Worm (Caenorhabditis elegans) whole organism, L1 larva: ENCODE measurements around the gene nfki-1.

Experiments
- Y116A8C.19 ChIP-seq: sonication (generic microtip); optimal IDR thresholded peaks from 2 replicates; lab custom pipeline; 2016; ENCODE audit warnings: missing compliant biosample characterization, missing genetic modification characterization, borderline replicate concordance
- aly-2 ChIP-seq: fragments of 150-350 bp; optimal IDR thresholded peaks from 2 replicates; lab custom pipeline; 2014; ENCODE audit warnings: missing biosample characterization, missing genetic modification characterization
- ceh-63 ChIP-seq: fragments of 200-800 bp; sonication (Bioruptor generic); optimal IDR thresholded peaks from 2 replicates; lab custom pipeline; 2018; ENCODE audit warnings: mild to moderate bottlenecking, missing genetic modification characterization, missing compliant biosample characterization
- ceh-82 ChIP-seq, 3 experiments: fragments of 150-350 bp in 1 of 3; sonication (generic microtip) in 2 of 3; optimal IDR thresholded peaks; 2 replicates each; lab custom pipeline; 2014 to 2017; ENCODE audit warnings: missing biosample characterization in 3 of 3, missing genetic modification characterization in 3 of 3
- ces-1 ChIP-seq: fragments of 150-350 bp; optimal IDR thresholded peaks from 2 replicates; lab custom pipeline; 2014; ENCODE audit warnings: missing biosample characterization, missing genetic modification reagents, missing genetic modification characterization
- efl-1 ChIP-seq, 4 experiments: fragments of 150-350 bp; optimal IDR thresholded peaks in 3 of 4; peaks in 1 of 4; 1 replicate in 1 of 4; 2 replicates in 3 of 4; lab custom pipeline; 2014; ENCODE audit warnings: missing biosample characterization in 2 of 4, missing genetic modification characterization in 2 of 4, missing genetic modification reagents in 2 of 4
- egl-13 ChIP-seq: sonication (generic microtip); optimal IDR thresholded peaks from 2 replicates; lab custom pipeline; 2016; ENCODE audit warnings: missing genotype, missing genetic modification reagents, missing genetic modification characterization, missing compliant biosample characterization
- elt-3 ChIP-seq, 6 experiments: fragments of 150-350 bp in 1 of 6; sonication (generic microtip); optimal IDR thresholded peaks; 2 replicates each; lab custom pipeline; 2017 to 2018; ENCODE audit warnings: missing biosample characterization in 6 of 6, missing genetic modification characterization in 6 of 6, inconsistent platforms in 1 of 6
- ets-5 ChIP-seq: fragments of 200-800 bp; sonication (Bioruptor generic); IDR thresholded peaks from 2 replicates; pipeline ENCODE4 v1.3.6; 2022; ENCODE audit warnings: missing genetic modification characterization, missing compliant biosample characterization
- fkh-10 ChIP-seq: sonication (generic microtip); optimal IDR thresholded peaks from 2 replicates; lab custom pipeline; 2017; ENCODE audit warnings: missing biosample characterization, missing genetic modification reagents, missing genetic modification characterization
- fkh-8 ChIP-seq: sonication (generic microtip); optimal IDR thresholded peaks from 2 replicates; lab custom pipeline; 2016; ENCODE audit warnings: mild to moderate bottlenecking, missing genetic modification characterization, missing compliant biosample characterization
- grh-1 ChIP-seq: fragments of 200-800 bp; sonication (Bioruptor generic); IDR thresholded peaks from 2 replicates; pipeline ENCODE4 v1.3.6; 2022; ENCODE audit warnings: missing genetic modification reagents, missing genetic modification characterization, missing compliant biosample characterization
- irx-1 ChIP-seq: sonication (generic microtip); optimal IDR thresholded peaks from 2 replicates; lab custom pipeline; 2016; ENCODE audit warnings: missing genetic modification characterization, missing compliant biosample characterization
- isw-1 ChIP-seq: fragments of 200-800 bp; sonication (Bioruptor generic); IDR thresholded peaks from 2 replicates; pipeline ENCODE4 v1.3.6; 2022; ENCODE audit warnings: missing genetic modification characterization, missing compliant biosample characterization
- jun-1 ChIP-seq: fragments of 150-350 bp; optimal IDR thresholded peaks from 2 replicates; lab custom pipeline; 2014; ENCODE audit warnings: missing biosample characterization, missing genetic modification reagents, missing genetic modification characterization
- lin-14 ChIP-seq: fragments of 200-800 bp; sonication (Bioruptor generic); optimal IDR thresholded peaks from 2 replicates; lab custom pipeline; 2018; ENCODE audit warnings: mild to moderate bottlenecking, missing genetic modification characterization, moderate library complexity, missing compliant biosample characterization
- lin-15B ChIP-seq: fragments of 150-350 bp; sonication (generic microtip); optimal IDR thresholded peaks from 3 replicates; lab custom pipeline; 2014; ENCODE audit warnings: missing biosample characterization, missing genetic modification characterization
- lin-35 ChIP-seq, 2 experiments: fragments of 150-350 bp; optimal IDR thresholded peaks; 2 replicates each; lab custom pipeline; 2014; ENCODE audit warnings: missing biosample characterization in 2 of 2, missing genetic modification characterization in 2 of 2, missing genetic modification reagents in 2 of 2
- lsy-2 ChIP-seq, 2 experiments: fragments of 150-350 bp; optimal IDR thresholded peaks; 2 replicates each; lab custom pipeline; 2014; ENCODE audit warnings: missing biosample characterization in 2 of 2, missing genetic modification characterization in 2 of 2
- mab-9 ChIP-seq: fragments of 200-800 bp; sonication (Bioruptor generic); IDR thresholded peaks from 2 replicates; pipeline ENCODE4 v1.3.6; 2022; ENCODE audit warnings: missing genetic modification reagents, missing genetic modification characterization, missing compliant biosample characterization
- mdl-1 ChIP-seq, 2 experiments: fragments of 150-350 bp; optimal IDR thresholded peaks; 2 replicates each; lab custom pipeline; 2014 to 2017; ENCODE audit warnings: missing biosample characterization in 2 of 2, missing genetic modification characterization in 2 of 2, inconsistent platforms in 1 of 2
- nhr-12 ChIP-seq: sonication (generic microtip); optimal IDR thresholded peaks from 2 replicates; lab custom pipeline; 2017; ENCODE audit warnings: missing biosample characterization, missing genetic modification characterization
- nhr-19 ChIP-seq: fragments of 200-800 bp; sonication (Bioruptor generic); conservative IDR thresholded peaks from 2 replicates; pipeline ENCODE4 v1.3.6; 2022; ENCODE audit warnings: missing genetic modification characterization, missing compliant biosample characterization
- nhr-237 ChIP-seq: fragments of 150-350 bp; optimal IDR thresholded peaks from 2 replicates; lab custom pipeline; 2014; ENCODE audit warnings: missing biosample characterization, missing genetic modification characterization
- nhr-28 ChIP-seq: fragments of 150-350 bp; optimal IDR thresholded peaks from 2 replicates; lab custom pipeline; 2014; ENCODE audit warnings: missing biosample characterization, missing genetic modification characterization
- nhr-47 ChIP-seq: sonication (generic microtip); optimal IDR thresholded peaks from 2 replicates; lab custom pipeline; 2016; ENCODE audit warnings: mild to moderate bottlenecking, missing genetic modification characterization, moderate library complexity, missing compliant biosample characterization
- nhr-71 ChIP-seq: sonication (generic microtip); optimal IDR thresholded peaks from 2 replicates; lab custom pipeline; 2016; ENCODE audit warnings: mild to moderate bottlenecking, missing genetic modification characterization, moderate library complexity, missing compliant biosample characterization
- nhr-77 ChIP-seq: fragments of 150-350 bp; optimal IDR thresholded peaks from 2 replicates; lab custom pipeline; 2014; ENCODE audit warnings: missing biosample characterization, missing genetic modification characterization
- nhr-85 ChIP-seq: sonication (generic microtip); peaks from one replicate; lab custom pipeline; 2016; ENCODE audit warnings: missing genetic modification characterization, inconsistent platforms, missing compliant biosample characterization
- pag-3 ChIP-seq: sonication (generic microtip); optimal IDR thresholded peaks from 2 replicates; lab custom pipeline; 2017; ENCODE audit warnings: missing genetic modification characterization, mild to moderate bottlenecking, missing compliant biosample characterization, antibody characterized with exemption, borderline replicate concordance; ENCODE audit not compliant: insufficient read depth
- pax-3 ChIP-seq: fragments of 200-800 bp; sonication (Bioruptor generic); optimal IDR thresholded peaks from 2 replicates; lab custom pipeline; 2018; ENCODE audit warnings: mild to moderate bottlenecking, missing genetic modification characterization, moderate library complexity, missing compliant biosample characterization
- pqm-1 ChIP-seq: sonication (generic microtip); optimal IDR thresholded peaks from 3 replicates; lab custom pipeline; 2017; ENCODE audit warnings: missing biosample characterization, missing genetic modification characterization
- rnt-1 ChIP-seq: sonication (generic microtip); optimal IDR thresholded peaks from 2 replicates; lab custom pipeline; 2016; ENCODE audit warnings: mild to moderate bottlenecking, missing genetic modification characterization, moderate library complexity, missing compliant biosample characterization
- skn-1 ChIP-seq: fragments of 150-350 bp; optimal IDR thresholded peaks from 2 replicates; lab custom pipeline; 2014; ENCODE audit warnings: missing biosample characterization, missing genetic modification characterization
- snpc-4 ChIP-seq: fragments of 150-350 bp; optimal IDR thresholded peaks from 2 replicates; lab custom pipeline; 2014; ENCODE audit warnings: missing biosample characterization, missing genetic modification characterization
- snu-23 ChIP-seq: sonication (generic microtip); optimal IDR thresholded peaks from 2 replicates; lab custom pipeline; 2016; ENCODE audit warnings: missing genetic modification characterization, missing compliant biosample characterization
- sup-37 ChIP-seq: fragments of 200-800 bp; sonication (Bioruptor generic); optimal IDR thresholded peaks from 2 replicates; lab custom pipeline; 2018; ENCODE audit warnings: mild to moderate bottlenecking, missing genetic modification characterization, missing compliant biosample characterization
- swsn-7 ChIP-seq: sonication (generic microtip); optimal IDR thresholded peaks from 2 replicates; lab custom pipeline; 2016; ENCODE audit warnings: missing genetic modification characterization, missing compliant biosample characterization
- unc-130 ChIP-seq: fragments of 150-350 bp; optimal IDR thresholded peaks from 2 replicates; lab custom pipeline; 2017; ENCODE audit warnings: missing biosample characterization, missing genetic modification characterization, inconsistent platforms
- unc-30 ChIP-seq: sonication (generic microtip); optimal IDR thresholded peaks from 2 replicates; lab custom pipeline; 2017; ENCODE audit warnings: missing biosample characterization, missing genetic modification characterization
- unc-62 ChIP-seq: fragments of 150-350 bp; optimal IDR thresholded peaks from 2 replicates; lab custom pipeline; 2014; ENCODE audit warnings: missing biosample characterization, missing genetic modification reagents, missing genetic modification characterization
- unc-86 ChIP-seq: sonication (generic microtip); optimal IDR thresholded peaks from 2 replicates; lab custom pipeline; 2016; ENCODE audit warnings: missing genetic modification characterization, missing compliant biosample characterization
- unc-98 ChIP-seq: fragments of 200-800 bp; sonication (Bioruptor generic); IDR thresholded peaks from 2 replicates; pipeline ENCODE4 v1.3.6; 2022; ENCODE audit warnings: missing genetic modification characterization, missing compliant biosample characterization
- vab-15 ChIP-seq: sonication (generic microtip); optimal IDR thresholded peaks from 2 replicates; lab custom pipeline; 2017; ENCODE audit warnings: missing genotype, mild to moderate bottlenecking, missing genetic modification characterization, missing compliant biosample characterization
- xbp-1 ChIP-seq: sonication (generic microtip); optimal IDR thresholded peaks from 2 replicates; lab custom pipeline; 2016; ENCODE audit warnings: missing genetic modification characterization, missing compliant biosample characterization
- zag-1 ChIP-seq: fragments of 150-350 bp; optimal IDR thresholded peaks from 2 replicates; lab custom pipeline; 2014; ENCODE audit warnings: missing biosample characterization, missing genetic modification characterization
- zip-4 ChIP-seq: fragments of 200-800 bp; sonication (Bioruptor generic); optimal IDR thresholded peaks from 2 replicates; lab custom pipeline; 2018; ENCODE audit warnings: mild to moderate bottlenecking, missing genetic modification characterization, moderate library complexity, missing compliant biosample characterization

The nfki-1 gene

DNA sequence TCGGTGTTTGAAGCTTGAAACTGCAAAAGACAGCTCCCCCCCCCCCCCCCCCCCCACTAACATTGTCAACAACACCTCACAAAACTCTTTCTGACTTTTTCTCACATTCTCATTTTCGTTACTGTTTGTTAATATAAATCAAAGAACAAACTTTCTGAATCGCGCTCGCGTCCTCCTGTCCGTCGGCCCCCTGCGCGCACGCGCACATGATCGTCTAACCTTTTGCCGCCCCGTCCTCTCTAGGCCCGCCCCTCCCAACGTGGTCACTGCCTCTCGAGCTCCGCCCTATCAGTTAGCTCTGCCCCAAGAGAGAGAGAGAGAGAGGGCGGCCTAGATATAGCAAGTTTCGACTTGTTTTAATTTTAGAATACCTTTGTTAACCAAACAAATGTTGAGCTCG is 14.3 kb upstream of the nfki-1 start:
- no peak for TF ChIP-seq unc-98
- TF ChIP-seq zag-1 (tag; lab: Kevin White, UChicago): no peak
- no peak for TF ChIP-seq sup-37 (GFP tag; lab: Kevin White, UChicago)
- peak; percentile 7 for TF ChIP-seq skn-1 (tag; lab: Kevin White, UChicago)
- TF ChIP-seq lin-14: peak; percentile 47
- TF ChIP-seq unc-30 (tag; lab: Kevin White, UChicago): no peak
- TF ChIP-seq nhr-19: peak; percentile 40
- TF ChIP-seq snpc-4 (tag; lab: Kevin White, UChicago): no peak
- TF ChIP-seq nhr-77 (tag; lab: Kevin White, UChicago): no peak
- TF ChIP-seq unc-62 (GFP tag; lab: Kevin White, UChicago): no peak
- TF ChIP-seq mab-9 (GFP tag; lab: Robert Waterston, UW): no peak
- peak; percentile 37 for TF ChIP-seq nhr-71
- no peak for TF ChIP-seq ces-1 (GFP tag; lab: Kevin White, UChicago)
- peak; percentile 4 for TF ChIP-seq nhr-47 (tag; lab: Kevin White, UChicago)
- TF ChIP-seq rnt-1: peak; percentile 7
- TF ChIP-seq efl-1 (optimal IDR thresholded peaks at IDR 0.05; lab: Kevin White, UChicago): no peak
- no peak for TF ChIP-seq efl-1 (GFP tag; optimal IDR thresholded peaks at IDR 0.05 in 1 of 2; lab: Kevin White, UChicago)
- TF ChIP-seq ceh-82 (tag; optimal IDR thresholded peaks at IDR 0.05; lab: Kevin White, UChicago): peak in 2 of 3 experiments; percentile 3 to 13
- no peak for TF ChIP-seq vab-15 (tag; lab: Kevin White, UChicago)
- no peak for TF ChIP-seq lin-15B
- no peak for TF ChIP-seq ets-5 (GFP tag; lab: Robert Waterston, UW)
- peak in 1 of 2 experiments; percentile 72 for TF ChIP-seq mdl-1 (tag; optimal IDR thresholded peaks at IDR 0.05; lab: Kevin White, UChicago)

DNA sequence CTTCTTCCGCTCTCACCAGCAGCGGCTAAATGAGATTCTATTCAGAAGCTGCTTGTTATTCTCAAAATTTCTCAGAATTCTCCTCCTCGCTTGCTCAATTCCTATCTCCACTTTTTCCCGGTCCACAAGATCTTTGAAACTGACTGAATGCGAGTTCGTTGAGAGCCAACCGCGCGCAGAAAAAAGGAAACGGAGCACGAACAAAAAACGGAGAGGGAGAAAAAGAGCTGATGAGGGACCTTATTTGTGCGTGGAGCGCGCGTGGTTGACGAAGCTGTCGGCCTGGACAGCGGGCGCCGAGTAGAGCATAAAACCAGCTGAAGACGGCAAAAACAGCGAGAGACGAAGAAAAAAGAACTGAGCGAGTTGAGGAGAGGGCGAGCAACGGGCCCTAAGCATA is 12.9 kb upstream of the nfki-1 start:
- TF ChIP-seq lsy-2 (tag; optimal IDR thresholded peaks at IDR 0.05; lab: Kevin White, UChicago) (peak in 1 of 2 experiments; percentile 16), rnt-1 (peak; percentile 21), lin-14 (peak; percentile 90), unc-86 (tag; lab: Kevin White, UChicago) (peak; percentile 45), efl-1 (optimal IDR thresholded peaks at IDR 0.05; lab: Kevin White, UChicago) (no peak), efl-1 (GFP tag; optimal IDR thresholded peaks at IDR 0.05 in 1 of 2; lab: Kevin White, UChicago) (peak in 1 of 2 experiments; percentile 34), swsn-7 (peak; percentile 13), nhr-47 (tag; lab: Kevin White, UChicago) (peak; percentile 55), mdl-1 (tag; optimal IDR thresholded peaks at IDR 0.05; lab: Kevin White, UChicago) (no peak), fkh-8 (tag; lab: Kevin White, UChicago) (peak; percentile 32), lin-35 (GFP tag; optimal IDR thresholded peaks at IDR 0.05; lab: Kevin White, UChicago) (peak in 1 of 2 experiments; percentile 25), fkh-10 (GFP tag; lab: Kevin White, UChicago) (peak; percentile 93), xbp-1 (tag; lab: Kevin White, UChicago) (no peak), egl-13 (tag; lab: Kevin White, UChicago) (peak; percentile 12), nhr-71 (peak; percentile 55), nhr-19 (no peak)

DNA sequence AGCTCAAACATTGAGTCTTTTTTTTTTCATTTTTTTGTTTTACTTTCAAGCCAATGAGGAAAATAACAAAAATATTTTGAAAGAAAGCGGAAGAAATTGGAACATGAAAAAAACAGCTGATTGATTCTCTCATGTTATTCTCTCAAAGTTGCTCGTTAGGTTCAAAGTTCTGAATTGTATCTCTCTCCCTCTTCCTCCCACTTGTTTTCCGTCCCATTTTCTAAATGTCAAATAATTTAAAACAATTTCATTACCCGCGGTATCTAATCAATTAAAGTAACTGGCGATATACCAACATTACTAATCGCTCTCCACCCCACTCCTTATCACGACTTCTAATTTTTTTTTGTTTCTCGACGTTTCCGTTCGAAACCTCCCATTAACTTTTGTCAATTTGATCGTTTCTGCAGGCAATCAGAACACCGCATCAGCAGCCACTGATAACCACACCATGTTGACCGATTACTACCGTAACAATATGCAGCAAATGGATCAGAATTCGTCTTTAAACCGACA is 12.2 kb upstream of the nfki-1 start:
- peak; percentile 14 for TF ChIP-seq nhr-19
- no peak for TF ChIP-seq ceh-63 (GFP tag; lab: Kevin White, UChicago)
- TF ChIP-seq mdl-1 (tag; optimal IDR thresholded peaks at IDR 0.05; lab: Kevin White, UChicago): no peak
- no peak for TF ChIP-seq Y116A8C.19 (tag; lab: Kevin White, UChicago)
- TF ChIP-seq lsy-2 (tag; optimal IDR thresholded peaks at IDR 0.05; lab: Kevin White, UChicago): no peak
- TF ChIP-seq nhr-12 (tag; lab: Kevin White, UChicago): no peak
- no peak for TF ChIP-seq pag-3 (tag; lab: Kevin White, UChicago)
- no peak for TF ChIP-seq zip-4 (GFP tag; lab: Kevin White, UChicago)
- no peak for TF ChIP-seq ceh-82 (tag; optimal IDR thresholded peaks at IDR 0.05; lab: Kevin White, UChicago)
- no peak for TF ChIP-seq pax-3 (tag; lab: Kevin White, UChicago)
- no peak for TF ChIP-seq nhr-237 (tag; lab: Kevin White, UChicago)
- no peak for TF ChIP-seq unc-130 (tag; lab: Kevin White, UChicago)
- TF ChIP-seq grh-1 (GFP tag; lab: Robert Waterston, UW): no peak
- TF ChIP-seq vab-15 (tag; lab: Kevin White, UChicago): no peak
- TF ChIP-seq elt-3 (tag; optimal IDR thresholded peaks at IDR 0.05; lab: Kevin White, UChicago): peak in 4 of 6 experiments; percentile 5 to 77 (median 48)
- TF ChIP-seq snu-23: no peak
- TF ChIP-seq nhr-85 (tag; lab: Kevin White, UChicago): peak; percentile 57
- no peak for TF ChIP-seq aly-2
- no peak for TF ChIP-seq efl-1 (optimal IDR thresholded peaks at IDR 0.05; lab: Kevin White, UChicago)
- TF ChIP-seq efl-1 (GFP tag; optimal IDR thresholded peaks at IDR 0.05 in 1 of 2; lab: Kevin White, UChicago): no peak
- TF ChIP-seq nhr-28: no peak
- no peak for TF ChIP-seq unc-86 (tag; lab: Kevin White, UChicago)
- TF ChIP-seq irx-1 (tag; lab: Kevin White, UChicago): no peak
- no peak for TF ChIP-seq isw-1
- no peak for TF ChIP-seq jun-1
- no peak for TF ChIP-seq pqm-1 (tag; lab: Kevin White, UChicago)
